Fruit fly (Drosophila melanogaster): Measurements from ENCODE around the gene mtm.
A peak's percentile ranks its signal among the peaks of the same experiment; 100 is the strongest.

mtm gene

DNA sequence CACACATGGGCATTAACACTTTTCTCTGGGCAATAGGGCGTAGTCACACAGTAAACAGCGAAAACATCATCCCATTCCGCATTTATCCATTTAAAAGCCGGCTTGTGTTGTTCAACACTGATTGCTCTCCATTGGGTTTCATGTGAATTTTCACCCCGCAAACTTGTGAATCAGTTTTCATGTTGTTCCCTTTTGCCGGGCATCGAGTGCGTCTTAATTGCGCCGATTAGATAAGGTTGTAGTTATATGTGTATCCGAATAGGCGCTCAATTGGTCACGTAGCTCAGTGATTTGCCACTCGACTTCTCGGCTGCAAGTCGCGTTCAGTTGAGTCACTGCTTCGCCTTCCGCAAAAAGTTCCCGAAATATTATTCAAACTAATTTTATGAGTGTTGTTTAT is 49.9 kb downstream of the mtm start (continued):
- TF ChIP-seq CG10321 (GFP tag; IDR thresholded peaks at IDR 0.05) (no peak), Pdp1 (GFP tag; optimal IDR thresholded peaks at IDR 0.05) (peak in 1 of 2 experiments; percentile 47), slbo (GFP tag; IDR thresholded peaks at IDR 0.05) (no peak), seq (GFP tag; IDR thresholded peaks at IDR 0.05) (no peak), prd (optimal IDR thresholded peaks at IDR 0.05) (no peak), prd (GFP tag; IDR thresholded peaks at IDR 0.05) (no peak), CG3847 (GFP tag; IDR thresholded peaks at IDR 0.05) (no peak), HmgZ (tag; optimal IDR thresholded peaks at IDR 0.05) (no peak), crp (GFP tag; optimal IDR thresholded peaks at IDR 0.05) (no peak), CG6791 (GFP tag; IDR thresholded peaks at IDR 0.05; ENCODE audit: partially characterized antibody) (no peak), GATAe (GFP tag; conservative IDR thresholded peaks at IDR 0.05) (no peak), Oli (tag; optimal IDR thresholded peaks at IDR 0.05) (no peak), CG7271 (tag; optimal IDR thresholded peaks at IDR 0.05) (no peak), ro (GFP tag; IDR thresholded peaks at IDR 0.05) (no peak), lilli (GFP tag; optimal IDR thresholded peaks at IDR 0.05) (no peak), C15 (GFP tag; IDR thresholded peaks at IDR 0.05) (no peak), Blimp-1 (GFP tag; optimal IDR thresholded peaks at IDR 0.05) (no peak), sug (tag; optimal IDR thresholded peaks at IDR 0.05) (peak; percentile 27), Sox102F (GFP tag; optimal IDR thresholded peaks at IDR 0.05) (no peak), exex (tag; optimal IDR thresholded peaks at IDR 0.05) (peak; percentile 87), pzg (GFP tag; optimal IDR thresholded peaks at IDR 0.05) (no peak), sr (GFP tag; IDR thresholded peaks at IDR 0.05) (no peak), CG15479 (GFP tag; optimal IDR thresholded peaks at IDR 0.05) (peak; percentile 4)

DNA sequence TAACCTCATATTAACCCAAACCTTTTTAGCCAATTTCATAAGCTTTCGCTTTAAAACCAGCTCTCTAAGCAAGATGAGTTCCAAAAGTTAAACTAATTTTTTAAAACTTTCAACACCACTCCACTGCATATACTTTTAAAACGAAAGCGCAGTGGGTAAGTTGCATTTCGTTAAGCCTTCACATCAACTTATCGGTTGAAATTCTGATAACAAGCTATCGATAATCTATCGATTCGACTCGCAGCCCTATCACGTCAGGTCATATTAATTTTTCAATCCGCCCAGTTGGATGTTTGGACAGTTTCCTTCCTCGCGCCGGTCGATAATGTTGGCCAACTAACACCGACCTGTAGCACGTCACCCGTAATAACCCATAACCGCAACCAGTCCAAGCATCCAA is 50.7 kb downstream of the mtm start, which contains the start of gene ifc:
ifc (plus strand) TSS at position 255 of the 400 bp plus-strand sequence.
- TF ChIP-seq MBD-R2 (GFP tag; IDR thresholded peaks at IDR 0.05), result no peak
- peak; percentile 73 for TF ChIP-seq Hmr (GFP tag; optimal IDR thresholded peaks at IDR 0.05)
- no peak for TF ChIP-seq CG6654 (GFP tag; optimal IDR thresholded peaks at IDR 0.05)
- TF ChIP-seq ase (GFP tag; IDR thresholded peaks at IDR 0.05), result no peak
- TF ChIP-seq chm (GFP tag; IDR thresholded peaks at IDR 0.05), result no peak
- no peak for TF ChIP-seq bowl (GFP tag; IDR thresholded peaks at IDR 0.05)
- TF ChIP-seq bab2 (GFP tag; optimal IDR thresholded peaks at IDR 0.05), result peak; percentile 49
- peak; percentile 13 for TF ChIP-seq CG31365 (tag; optimal IDR thresholded peaks at IDR 0.05)
- no peak for TF ChIP-seq chinmo (GFP tag; IDR thresholded peaks at IDR 0.05; ENCODE audit: partially characterized antibody)
- no peak for TF ChIP-seq seq (GFP tag; IDR thresholded peaks at IDR 0.05)
- TF ChIP-seq CG17328 (GFP tag; IDR thresholded peaks at IDR 0.05), result no peak
- TF ChIP-seq Atf-2 (GFP tag; optimal IDR thresholded peaks at IDR 0.05), result peak; percentile 45
- peak; percentile 17 for TF ChIP-seq caup (GFP tag; optimal IDR thresholded peaks at IDR 0.05; ENCODE audit: severe bottlenecking)
- peak in 1 of 2 experiments; percentile 44 for TF ChIP-seq insv (GFP tag; optimal IDR thresholded peaks at IDR 0.05)
- peak; percentile 36 for TF ChIP-seq CG10979 (tag; optimal IDR thresholded peaks at IDR 0.05)
- TF ChIP-seq vvl (GFP tag; IDR thresholded peaks at IDR 0.05), result no peak
- TF ChIP-seq tgo (GFP tag; IDR thresholded peaks at IDR 0.05), result no peak
- peak; percentile 39 for TF ChIP-seq Sin3A (optimal IDR thresholded peaks at IDR 0.05)
- peak; percentile 84 for TF ChIP-seq CG33213 (GFP tag; optimal IDR thresholded peaks at IDR 0.05)
- no peak for TF ChIP-seq CG5245 (GFP tag; optimal IDR thresholded peaks at IDR 0.05)
- TF ChIP-seq CG31224 (GFP tag; IDR thresholded peaks at IDR 0.05), result no peak
- no peak for TF ChIP-seq CG8478 (optimal IDR thresholded peaks at IDR 0.05)
- TF ChIP-seq CG9437 (GFP tag; optimal IDR thresholded peaks at IDR 0.05), result no peak
- TF ChIP-seq so (GFP tag; IDR thresholded peaks at IDR 0.05), result no peak
- no peak for TF ChIP-seq CG15011 (GFP tag; optimal IDR thresholded peaks at IDR 0.05)
- no peak for TF ChIP-seq Drgx (GFP tag; IDR thresholded peaks at IDR 0.05)
- TF ChIP-seq CG15514 (GFP tag; optimal IDR thresholded peaks at IDR 0.05), result peak; percentile 85
- TF ChIP-seq CHES-1-like (GFP tag; optimal IDR thresholded peaks at IDR 0.05), result peak; percentile 76
- TF ChIP-seq CG12236 (GFP tag; optimal IDR thresholded peaks at IDR 0.05), result no peak
- TF ChIP-seq CG10565 (GFP tag; optimal IDR thresholded peaks at IDR 0.05), result no peak
- TF ChIP-seq CG2199 (GFP tag; IDR thresholded peaks at IDR 0.05), result no peak

Measured in whole organism, embryonic.